Fruit fly (Drosophila melanogaster) whole organism, prepupa: Measurements from ENCODE around the gene CG34328.

Experiments
- CG10631 ChIP-seq: fragments of 200-800 bp; sonication (Bioruptor generic); optimal IDR thresholded peaks from 2 replicates; lab custom pipeline; 2016; ENCODE audit warnings: missing biosample characterization, missing genetic modification characterization
- CG11294 ChIP-seq: fragments of 200-800 bp; sonication (Bioruptor generic); IDR thresholded peaks from 2 replicates; pipeline ENCODE4 v1.3.6; 2022; ENCODE audit warnings: missing biosample characterization, missing genetic modification characterization
- CG11762 ChIP-seq: fragments of 200-800 bp; sonication (Bioruptor generic); optimal IDR thresholded peaks from 3 replicates; lab custom pipeline; 2016; ENCODE audit warnings: missing biosample characterization, missing genetic modification characterization; ENCODE audit not compliant: insufficient read depth
- CG11902 ChIP-seq: fragments of 200-800 bp; sonication (Bioruptor generic); optimal IDR thresholded peaks from 3 replicates; lab custom pipeline; 2016; ENCODE audit warnings: missing biosample characterization, missing genetic modification characterization
- CG15336 ChIP-seq: fragments of 200-800 bp; sonication (Bioruptor generic); IDR thresholded peaks from 2 replicates; pipeline ENCODE4 v1.3.6; 2022; ENCODE audit warnings: missing biosample characterization, missing genetic modification characterization
- CG1621 ChIP-seq: fragments of 200-800 bp; sonication (Bioruptor generic); optimal IDR thresholded peaks from 3 replicates; lab custom pipeline; 2018; ENCODE audit warnings: missing biosample characterization, mild to moderate bottlenecking, missing genetic modification characterization
- CG16779 ChIP-seq: fragments of 200-800 bp; sonication (Bioruptor generic); optimal IDR thresholded peaks from 3 replicates; lab custom pipeline; 2017; ENCODE audit warnings: missing biosample characterization, mild to moderate bottlenecking, missing genetic modification characterization
- CG3032 ChIP-seq: fragments of 200-800 bp; optimal IDR thresholded peaks from 2 replicates; lab custom pipeline; 2019; ENCODE audit warnings: missing biosample characterization, mild to moderate bottlenecking, missing genetic modification characterization, moderate library complexity
- CG31627 ChIP-seq: fragments of 200-800 bp; sonication (Bioruptor generic); optimal IDR thresholded peaks from 3 replicates; lab custom pipeline; 2016; ENCODE audit warnings: missing biosample characterization, missing genetic modification characterization
- CG32006 ChIP-seq: fragments of 200-800 bp; sonication (Bioruptor generic); optimal IDR thresholded peaks from 3 replicates; lab custom pipeline; 2017; ENCODE audit warnings: missing biosample characterization, mild to moderate bottlenecking, missing genetic modification characterization
- CG34406 ChIP-seq: fragments of 200-800 bp; sonication (Bioruptor generic); optimal IDR thresholded peaks from 3 replicates; lab custom pipeline; 2016; ENCODE audit warnings: missing biosample characterization, missing genetic modification characterization
- CG3919 ChIP-seq: fragments of 200-800 bp; sonication (Bioruptor generic); optimal IDR thresholded peaks from 3 replicates; lab custom pipeline; 2016; ENCODE audit warnings: missing biosample characterization, missing genetic modification characterization
- CG4318 ChIP-seq: fragments of 200-800 bp; sonication (Bioruptor generic); optimal IDR thresholded peaks from 3 replicates; lab custom pipeline; 2017; ENCODE audit warnings: missing biosample characterization, mild to moderate bottlenecking, missing genetic modification characterization
- CG6163 ChIP-seq: fragments of 200-800 bp; sonication (Bioruptor generic); IDR thresholded peaks from 3 replicates; pipeline ENCODE4 v1.3.6; 2022; ENCODE audit warnings: missing biosample characterization, missing genetic modification characterization
- CG6276 ChIP-seq: fragments of 200-800 bp; sonication (Bioruptor generic); optimal IDR thresholded peaks from 2 replicates; lab custom pipeline; 2017; ENCODE audit warnings: missing biosample characterization, mild to moderate bottlenecking, missing genetic modification characterization
- CG6808 ChIP-seq: fragments of 200-800 bp; sonication (Bioruptor generic); optimal IDR thresholded peaks from 3 replicates; lab custom pipeline; 2017; ENCODE audit warnings: missing biosample characterization, missing genetic modification characterization, mild to moderate bottlenecking, moderate library complexity, missing genetic modification reagents
- CG6854 ChIP-seq: fragments of 200-800 bp; sonication (Bioruptor generic); optimal IDR thresholded peaks from 2 replicates; lab custom pipeline; 2017; ENCODE audit warnings: missing biosample characterization, mild to moderate bottlenecking, missing genetic modification characterization
- CG7368 ChIP-seq: fragments of 200-800 bp; sonication (Bioruptor generic); optimal IDR thresholded peaks from 3 replicates; lab custom pipeline; 2016; ENCODE audit warnings: missing biosample characterization, missing genetic modification characterization
- CG8119 ChIP-seq: fragments of 200-800 bp; sonication (Bioruptor generic); IDR thresholded peaks from 3 replicates; pipeline ENCODE4 v1.3.6; 2022; ENCODE audit warnings: missing biosample characterization, missing genetic modification characterization
- CG9139 ChIP-seq: fragments of 200-800 bp; sonication (Bioruptor generic); optimal IDR thresholded peaks from 3 replicates; lab custom pipeline; 2017; ENCODE audit warnings: missing biosample characterization, mild to moderate bottlenecking, missing genetic modification characterization
- Eip78C ChIP-seq: fragments of 200-800 bp; sonication (Bioruptor generic); peaks from one replicate; lab custom pipeline; 2016; ENCODE audit warnings: missing biosample characterization, missing genetic modification characterization
- Eip93F ChIP-seq: fragments of 200-800 bp; sonication (Bioruptor generic); optimal IDR thresholded peaks from 2 replicates; lab custom pipeline; 2016; ENCODE audit warnings: missing biosample characterization, mild to moderate bottlenecking, missing genetic modification characterization
- Ets21C ChIP-seq: fragments of 200-800 bp; sonication (Bioruptor generic); optimal IDR thresholded peaks from 3 replicates; lab custom pipeline; 2016; ENCODE audit warnings: missing biosample characterization, missing genetic modification characterization
- Gug ChIP-seq: fragments of 200-800 bp; sonication (Bioruptor generic); IDR thresholded peaks from 2 replicates; pipeline ENCODE4 v1.3.6; 2022; ENCODE audit warnings: missing biosample characterization, missing genetic modification characterization
- Hr38 ChIP-seq: sonication (Bioruptor generic); optimal IDR thresholded peaks from 2 replicates; lab custom pipeline; 2016; ENCODE audit warnings: missing biosample characterization, missing genetic modification characterization
- Hr4 ChIP-seq: fragments of 200-800 bp; sonication (Bioruptor generic); optimal IDR thresholded peaks from 3 replicates; lab custom pipeline; 2016; ENCODE audit warnings: missing biosample characterization, missing genetic modification characterization
- Lpt ChIP-seq: fragments of 200-800 bp; sonication (Bioruptor generic); optimal IDR thresholded peaks from 3 replicates; lab custom pipeline; 2016; ENCODE audit warnings: missing biosample characterization, missing genetic modification characterization
- Met ChIP-seq: fragments of 200-800 bp; sonication (Bioruptor generic); optimal IDR thresholded peaks from 3 replicates; lab custom pipeline; 2016; ENCODE audit warnings: missing biosample characterization, missing genetic modification characterization
- Smox ChIP-seq: fragments of 200-800 bp; sonication (Bioruptor generic); optimal IDR thresholded peaks from 3 replicates; lab custom pipeline; 2016; ENCODE audit warnings: missing biosample characterization, missing genetic modification characterization
- Sox102F ChIP-seq: fragments of 200-800 bp; sonication (Bioruptor generic); optimal IDR thresholded peaks from 2 replicates; lab custom pipeline; 2016; ENCODE audit warnings: missing biosample characterization, mild to moderate bottlenecking, missing genetic modification characterization
- Sox14 ChIP-seq: fragments of 200-800 bp; sonication (Bioruptor generic); optimal IDR thresholded peaks from 3 replicates; lab custom pipeline; 2016; ENCODE audit warnings: missing biosample characterization, missing genetic modification characterization
- Sox15 ChIP-seq: fragments of 200-800 bp; sonication (Bioruptor generic); optimal IDR thresholded peaks from 3 replicates; lab custom pipeline; 2016; ENCODE audit warnings: missing biosample characterization, missing genetic modification characterization
- achi ChIP-seq: fragments of 200-800 bp; sonication (Bioruptor generic); optimal IDR thresholded peaks from 3 replicates; lab custom pipeline; 2016; ENCODE audit warnings: missing biosample characterization, missing genetic modification characterization
- acj6 ChIP-seq: fragments of 200-800 bp; sonication (Bioruptor generic); optimal IDR thresholded peaks from 3 replicates; lab custom pipeline; 2016; ENCODE audit warnings: missing biosample characterization, missing genetic modification characterization
- dac ChIP-seq: fragments of 200-800 bp; sonication (Bioruptor generic); optimal IDR thresholded peaks from 2 replicates; lab custom pipeline; 2017; ENCODE audit warnings: missing biosample characterization, mild to moderate bottlenecking, missing genetic modification characterization
- dsx ChIP-seq: fragments of 200-800 bp; optimal IDR thresholded peaks from 3 replicates; lab custom pipeline; 2019; ENCODE audit warnings: missing biosample characterization, mild to moderate bottlenecking, missing genetic modification characterization, moderate library complexity; ENCODE audit not compliant: poor library complexity, severe bottlenecking
- eg ChIP-seq: fragments of 200-800 bp; sonication (Bioruptor generic); IDR thresholded peaks from 3 replicates; pipeline ENCODE4 v1.3.6; 2022; ENCODE audit warnings: missing biosample characterization, missing genetic modification characterization
- fkh ChIP-seq: fragments of 200-800 bp; sonication (Bioruptor generic); optimal IDR thresholded peaks from 3 replicates; lab custom pipeline; 2017; ENCODE audit warnings: missing biosample characterization, mild to moderate bottlenecking, missing genetic modification characterization, moderate library complexity
- net ChIP-seq: fragments of 200-800 bp; sonication (Bioruptor generic); optimal IDR thresholded peaks from 3 replicates; lab custom pipeline; 2016; ENCODE audit warnings: missing biosample characterization, missing genetic modification characterization
- pdm3 ChIP-seq: fragments of 200-800 bp; sonication (Bioruptor generic); optimal IDR thresholded peaks from 3 replicates; lab custom pipeline; 2016; ENCODE audit warnings: missing biosample characterization, missing genetic modification characterization
- salr ChIP-seq, 2 experiments: fragments of 200-800 bp; sonication (Bioruptor generic); optimal IDR thresholded peaks; 3 replicates each; lab custom pipeline; 2016 to 2018; ENCODE audit warnings: missing biosample characterization in 2 of 2, missing genetic modification characterization in 2 of 2, mild to moderate bottlenecking in 1 of 2
- spab ChIP-seq: fragments of 200-800 bp; sonication (Bioruptor generic); optimal IDR thresholded peaks from 2 replicates; lab custom pipeline; 2017; ENCODE audit warnings: missing biosample characterization, mild to moderate bottlenecking, missing genetic modification characterization, missing genetic modification reagents
- ss ChIP-seq, 2 experiments: fragments of 200-800 bp; sonication (Bioruptor generic); optimal IDR thresholded peaks; 2 replicates in 1 of 2; 3 replicates in 1 of 2; lab custom pipeline; 2017 to 2018; ENCODE audit warnings: mild to moderate bottlenecking in 2 of 2, missing biosample characterization in 2 of 2, missing genetic modification characterization in 2 of 2, moderate library complexity in 1 of 2
- vri ChIP-seq: fragments of 200-800 bp; sonication (Bioruptor generic); optimal IDR thresholded peaks from 3 replicates; lab custom pipeline; 2016; ENCODE audit warnings: missing biosample characterization, mild to moderate bottlenecking, missing genetic modification characterization

CG34328 gene

dm6 chrX:18369767-18370166 is 30.1 kb downstream of the CG34328 start:
- TF ChIP-seq Sox14 (GFP tag; lab: Kevin White, UChicago) (no peak), Ets21C (GFP tag; lab: Kevin White, UChicago) (no peak), pdm3 (GFP tag; lab: Kevin White, UChicago) (no peak), CG32006 (GFP tag; lab: Kevin White, UChicago) (no peak), salr (GFP tag; optimal IDR thresholded peaks at IDR 0.05; lab: Kevin White, UChicago) (no peak), achi (GFP tag; lab: Kevin White, UChicago) (no peak)

dm6 chrX:18368644-18368998 is 31.2 kb downstream of the CG34328 start:
- TF ChIP-seq CG8119 (GFP tag; lab: Robert Waterston, UW) (peak; percentile 25; the same call in 1 of the 3 replicates), CG6808 (GFP tag; lab: Kevin White, UChicago) (no peak), Met (GFP tag; lab: Kevin White, UChicago) (no peak), CG15336 (0 out of 2 replicates have a peak, but pooled peaks have one; percentile 10), CG16779 (tag; lab: Kevin White, UChicago) (peak; percentile 10), eg (GFP tag; lab: Robert Waterston, UW) (peak; percentile 54; the same call in 1 of the 3 replicates), ss (GFP tag; optimal IDR thresholded peaks at IDR 0.05; lab: Kevin White, UChicago) (peak in 1 of 2 experiments; percentile 14), CG6276 (GFP tag; lab: Kevin White, UChicago) (peak; percentile 30), CG6163 (peak; percentile 55; the same call in 1 of the 3 replicates), CG11762 (GFP tag; lab: Kevin White, UChicago) (no peak), Lpt (GFP tag; lab: Kevin White, UChicago) (no peak), spab (GFP tag; lab: Kevin White, UChicago) (no peak), Gug (GFP tag; lab: Robert Waterston, UW) (peak; percentile 10; the same call in 1 of the 2 replicates)

DNA sequence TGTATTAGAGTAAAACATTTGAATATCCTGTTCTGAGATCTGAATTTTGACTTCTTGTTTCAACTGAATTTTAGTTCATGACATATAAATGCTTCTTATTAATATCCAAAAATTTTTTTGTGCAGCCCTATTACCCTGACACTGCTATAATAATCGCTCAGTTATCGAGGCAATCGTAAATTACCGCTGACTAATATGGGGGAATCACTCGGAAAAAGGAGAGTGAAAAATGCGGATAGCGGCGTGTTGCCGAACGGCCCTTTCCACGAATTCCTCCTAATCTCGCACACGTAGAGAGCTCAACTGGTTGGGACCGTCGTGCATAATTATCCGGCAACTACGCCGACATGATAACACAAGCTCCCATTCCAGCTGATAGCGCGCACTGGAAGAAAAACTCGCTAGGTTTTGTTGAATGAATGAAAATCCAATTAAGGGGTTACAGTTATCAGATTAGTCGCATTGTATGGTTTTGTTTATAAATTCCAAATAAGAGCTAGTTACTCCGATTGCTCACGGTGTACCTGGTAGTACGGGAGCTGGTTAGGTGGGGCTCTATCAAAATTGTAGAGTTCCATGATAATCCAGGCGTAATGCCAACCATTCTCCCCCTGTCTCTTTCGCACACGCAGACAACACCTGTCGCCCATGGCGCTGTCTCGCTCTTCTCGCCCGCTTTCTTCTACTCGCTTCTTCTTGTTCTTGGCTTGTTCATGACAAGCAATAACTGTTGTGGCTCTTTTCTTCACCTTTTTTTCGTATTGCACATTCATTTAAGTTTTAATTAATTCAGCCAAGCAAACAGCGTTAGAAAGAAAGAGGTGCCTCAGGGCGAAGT is 31.8 kb downstream of the CG34328 start:
- no peak for TF ChIP-seq CG9139 (GFP tag; lab: Kevin White, UChicago)
- TF ChIP-seq dac (GFP tag; lab: Kevin White, UChicago): peak; percentile 11
- TF ChIP-seq CG8119 (GFP tag; lab: Robert Waterston, UW): peak; percentile 57
- TF ChIP-seq CG3032: no peak
- TF ChIP-seq Hr4 (GFP tag; lab: Kevin White, UChicago): peak; percentile 7
- peak; percentile 16 for TF ChIP-seq CG1621 (tag; lab: Kevin White, UChicago)
- TF ChIP-seq CG11294: peak; percentile 63
- TF ChIP-seq Eip78C (GFP tag; lab: Kevin White, UChicago): peak; percentile 88
- TF ChIP-seq Hr38 (GFP tag; lab: Kevin White, UChicago): no peak
- TF ChIP-seq CG34406 (GFP tag; lab: Kevin White, UChicago): peak; percentile 18
- TF ChIP-seq CG4318 (GFP tag; lab: Kevin White, UChicago): peak; percentile 51
- peak; percentile 73 for TF ChIP-seq Gug (GFP tag; lab: Robert Waterston, UW)
- TF ChIP-seq CG10631 (GFP tag; lab: Kevin White, UChicago): peak; percentile 30
- TF ChIP-seq CG11762 (GFP tag; lab: Kevin White, UChicago): no peak
- no peak for TF ChIP-seq spab (GFP tag; lab: Kevin White, UChicago)
- peak; percentile 36 for TF ChIP-seq CG15336
- no peak for TF ChIP-seq fkh (GFP tag; lab: Kevin White, UChicago)
- TF ChIP-seq dsx (GFP tag; lab: Kevin White, UChicago): no peak
- TF ChIP-seq CG31627: peak; percentile 30
- peak; percentile 23 for TF ChIP-seq Met (GFP tag; lab: Kevin White, UChicago)
- TF ChIP-seq acj6 (GFP tag; lab: Kevin White, UChicago): peak; percentile 32
- peak; percentile 39 for TF ChIP-seq CG11902
- peak; percentile 48 for TF ChIP-seq net
- no peak for TF ChIP-seq CG6854 (GFP tag; lab: Kevin White, UChicago)
- TF ChIP-seq vri (GFP tag; lab: Kevin White, UChicago): peak; percentile 68
- TF ChIP-seq Sox15: peak; percentile 32
- TF ChIP-seq Sox14 (GFP tag; lab: Kevin White, UChicago): peak; percentile 28
- TF ChIP-seq pdm3 (GFP tag; lab: Kevin White, UChicago): peak; percentile 39
- TF ChIP-seq CG3919 (GFP tag; lab: Kevin White, UChicago): peak; percentile 48
- TF ChIP-seq CG32006 (GFP tag; lab: Kevin White, UChicago): peak; percentile 72
- TF ChIP-seq Eip93F (GFP tag; lab: Kevin White, UChicago): no peak
- TF ChIP-seq CG6163: peak; percentile 72
- peak; percentile 19 for TF ChIP-seq CG7368 (GFP tag; lab: Kevin White, UChicago)
- no peak for TF ChIP-seq Sox102F (GFP tag; lab: Kevin White, UChicago)
- peak; percentile 35 for TF ChIP-seq Smox (GFP tag; lab: Kevin White, UChicago)
